Fruit fly (Drosophila melanogaster) whole organism, pupa: Measurements from ENCODE around the gene CG17075.

ENCODE experiments used
- CG14655 ChIP-seq: fragments of 200-800 bp; sonication (Bioruptor generic); optimal IDR thresholded peaks from 3 replicates; lab custom pipeline; 2017; ENCODE audit warnings: mild to moderate bottlenecking, missing biosample characterization, missing genetic modification reagents, missing genetic modification characterization
- CG17806 ChIP-seq: fragments of 200-800 bp; sonication (Bioruptor generic); optimal IDR thresholded peaks from 2 replicates; lab custom pipeline; 2018; ENCODE audit warnings: missing biosample characterization, mild to moderate bottlenecking, missing genetic modification characterization, moderate library complexity
- CG32121 ChIP-seq: fragments of 200-800 bp; sonication (Bioruptor generic); IDR thresholded peaks from 2 replicates; pipeline ENCODE4 v1.3.6; 2022; ENCODE audit warnings: missing biosample characterization, missing genetic modification characterization
- CG8159 ChIP-seq: fragments of 200-800 bp; sonication (Bioruptor generic); optimal IDR thresholded peaks from 3 replicates; lab custom pipeline; 2018; ENCODE audit warnings: missing biosample characterization, mild to moderate bottlenecking, missing genetic modification characterization, moderate library complexity
- CG9948 ChIP-seq: fragments of 200-800 bp; sonication (Bioruptor generic); optimal IDR thresholded peaks from 2 replicates; lab custom pipeline; 2018; ENCODE audit warnings: missing biosample characterization, mild to moderate bottlenecking, missing genetic modification characterization, moderate library complexity
- EcR ChIP-seq: fragments of 200-800 bp; sonication (Bioruptor generic); optimal IDR thresholded peaks from 3 replicates; lab custom pipeline; 2019; ENCODE audit warnings: missing biosample characterization, missing genetic modification characterization, mild to moderate bottlenecking, moderate library complexity, missing genetic modification reagents
- Pif1A ChIP-seq: fragments of 200-800 bp; sonication (Bioruptor generic); optimal IDR thresholded peaks from 3 replicates; lab custom pipeline; 2016; ENCODE audit warnings: missing biosample characterization, missing genetic modification characterization
- Snoo ChIP-seq: fragments of 200-800 bp; sonication (Bioruptor generic); optimal IDR thresholded peaks from 3 replicates; lab custom pipeline; 2017; ENCODE audit warnings: missing biosample characterization, mild to moderate bottlenecking, missing genetic modification characterization, inconsistent platforms
- fd96Ca ChIP-seq: fragments of 200-800 bp; sonication (Bioruptor generic); IDR thresholded peaks from 3 replicates; pipeline ENCODE4 v1.3.6; 2022; ENCODE audit warnings: missing biosample characterization, missing genetic modification characterization

- no peak for TF ChIP-seq CG8159 (tag; lab: Kevin White, UChicago)
- TF ChIP-seq fd96Ca (GFP tag; lab: Robert Waterston, UW), result no peak; the same call in 2 of the 3 replicates
- no peak for TF ChIP-seq Snoo (tag; lab: Kevin White, UChicago)
- no peak for TF ChIP-seq CG9948 (tag; lab: Kevin White, UChicago)
- TF ChIP-seq EcR, result no peak
- TF ChIP-seq CG14655 (GFP tag; lab: Kevin White, UChicago), result no peak
- TF ChIP-seq CG32121 (GFP tag; lab: Robert Waterston, UW), result no peak
- TF ChIP-seq CG17806, result no peak
- no peak for TF ChIP-seq Pif1A (GFP tag; lab: Kevin White, UChicago)
Measured at dm6 chr2L:299038-299437, 31.7 kb upstream of the CG17075 start.
